Worm (Caenorhabditis elegans) whole organism, L4 larva: ENCODE data around the gene H12D21.6.

Experiments
- ama-1 ChIP-seq: fragments of 150-350 bp; optimal IDR thresholded peaks from 2 replicates; lab custom pipeline; 2014; ENCODE audit warnings: inconsistent platforms, mixed read lengths
- egl-27 ChIP-seq: sonication (generic microtip); optimal IDR thresholded peaks from 3 replicates; lab custom pipeline; 2017; ENCODE audit warnings: missing biosample characterization, missing genetic modification reagents, missing genetic modification characterization
- fkh-10 ChIP-seq: fragments of 150-350 bp; optimal IDR thresholded peaks from 2 replicates; lab custom pipeline; 2014; ENCODE audit warnings: missing biosample characterization, missing genetic modification reagents, missing genetic modification characterization
- hmg-1.1 ChIP-seq: fragments of 200-800 bp; sonication (Bioruptor generic); IDR thresholded peaks from 2 replicates; pipeline ENCODE4 v1.3.6; 2022; ENCODE audit warnings: missing genetic modification reagents, missing genetic modification characterization, missing compliant biosample characterization
- lin-13 ChIP-seq: fragments of 150-350 bp; optimal IDR thresholded peaks from 2 replicates; lab custom pipeline; 2014; ENCODE audit warnings: missing biosample characterization, missing genetic modification reagents, missing genetic modification characterization
- nhr-76 ChIP-seq: fragments of 150-350 bp; optimal IDR thresholded peaks from 2 replicates; lab custom pipeline; 2014; ENCODE audit warnings: missing biosample characterization, missing genetic modification characterization
- pha-4 ChIP-seq, 2 experiments: fragments of 150-350 bp in 1 of 2; fragments of 200-800 bp in 1 of 2; sonication (Bioruptor generic) in 1 of 2; IDR thresholded peaks in 1 of 2; optimal IDR thresholded peaks in 1 of 2; 2 replicates each; pipeline versions ENCODE4 v1.3.6 to Lab custom; 2014 to 2022; ENCODE audit warnings: missing genetic modification characterization in 2 of 2, missing genetic modification reagents in 2 of 2, missing biosample characterization in 1 of 2, missing compliant biosample characterization in 1 of 2
- saeg-2 ChIP-seq: fragments of 200-800 bp; sonication (Bioruptor generic); IDR thresholded peaks from 2 replicates; pipeline ENCODE4 v1.3.6; 2022; ENCODE audit warnings: missing genetic modification reagents, missing genetic modification characterization, missing compliant biosample characterization
- zfp-2 ChIP-seq: sonication (generic microtip); optimal IDR thresholded peaks from 2 replicates; lab custom pipeline; 2016; ENCODE audit warnings: mild to moderate bottlenecking, missing genetic modification characterization, missing compliant biosample characterization

ce11 chrV:14900905-14901304 lies 3.3 kb upstream of the H12D21.6 start:
- no peak for TF ChIP-seq hmg-1.1 (GFP tag; lab: Robert Waterston, UW)
- TF ChIP-seq egl-27 (tag; lab: Kevin White, UChicago) = no peak
- no peak for TF ChIP-seq saeg-2
- no peak for TF ChIP-seq fkh-10 (GFP tag; lab: Kevin White, UChicago)
- no peak for TF ChIP-seq lin-13 (GFP tag; lab: Kevin White, UChicago)
- no peak for TF ChIP-seq zfp-2 (tag; lab: Kevin White, UChicago)
- TF ChIP-seq nhr-76 (tag; lab: Kevin White, UChicago) = no peak
- no peak for TF ChIP-seq ama-1
- TF ChIP-seq pha-4 (GFP tag; IDR thresholded peaks at IDR 0.05; lab: Robert Waterston, UW) = no peak
- no peak for TF ChIP-seq pha-4 (tag; optimal IDR thresholded peaks at IDR 0.05; lab: Kevin White, UChicago)
